Worm (Caenorhabditis elegans) whole organism, early embryonic: ENCODE data around the gene ZK1290.14.

Source experiments
- B0310.2 ChIP-seq: sonication (generic microtip); optimal IDR thresholded peaks from 2 replicates; lab custom pipeline; 2016; ENCODE audit warnings: mild to moderate bottlenecking, missing genetic modification characterization, missing compliant biosample characterization
- ama-1 ChIP-seq: fragments of 150-350 bp; optimal IDR thresholded peaks from 2 replicates; lab custom pipeline; 2014
- ceh-13 ChIP-seq: fragments of 200-800 bp; sonication (Bioruptor generic); optimal IDR thresholded peaks from 2 replicates; lab custom pipeline; 2018; ENCODE audit warnings: mild to moderate bottlenecking, missing genetic modification characterization, missing compliant biosample characterization
- hmg-4 ChIP-seq: fragments of 200-800 bp; sonication (Bioruptor generic); optimal IDR thresholded peaks from 2 replicates; lab custom pipeline; 2018; ENCODE audit warnings: mild to moderate bottlenecking, missing genetic modification characterization, missing compliant biosample characterization
- hnd-1 ChIP-seq: sonication (generic microtip); optimal IDR thresholded peaks from 2 replicates; lab custom pipeline; 2016; ENCODE audit warnings: missing genetic modification characterization, missing compliant biosample characterization
- tbx-11 ChIP-seq: fragments of 200-800 bp; sonication (Bioruptor generic); IDR thresholded peaks from 2 replicates; pipeline ENCODE4 v1.3.6; 2022; ENCODE audit warnings: missing genetic modification characterization, missing compliant biosample characterization
- tra-4 ChIP-seq: sonication (generic microtip); optimal IDR thresholded peaks from 2 replicates; lab custom pipeline; 2017; ENCODE audit warnings: missing genetic modification characterization, missing compliant biosample characterization

- TF ChIP-seq B0310.2 (tag; lab: Kevin White, UChicago) = no peak
- TF ChIP-seq ama-1 (lab: Kevin White, UChicago) = no peak
- TF ChIP-seq tra-4 = no peak
- TF ChIP-seq ceh-13 = no peak
- no peak for TF ChIP-seq hnd-1
- TF ChIP-seq tbx-11 (GFP tag; lab: Robert Waterston, UW) = no peak
- no peak for TF ChIP-seq hmg-4 (GFP tag; lab: Kevin White, UChicago)
These were observed 17.7 kb downstream of the ZK1290.14 start, which contains the start of gene nfi-1 for ce11 chrII:7537603-7538230.
